Worm (Caenorhabditis elegans) whole organism, early embryonic: ENCODE measurements around the gene srsx-36.
"Not testable (repeated sequence)": the region's sequence is repeated elsewhere in the genome, so short reads cannot be mapped to it uniquely, and the experiment has no call there.

Experiments used
- B0310.2 ChIP-seq: sonication (generic microtip); optimal IDR thresholded peaks from 2 replicates; lab custom pipeline; 2016; ENCODE audit warnings: mild to moderate bottlenecking, missing genetic modification characterization, missing compliant biosample characterization
- F13C5.2 ChIP-seq: sonication (generic microtip); optimal IDR thresholded peaks from 2 replicates; lab custom pipeline; 2017; ENCODE audit warnings: mild to moderate bottlenecking, missing genetic modification characterization, inconsistent platforms, missing compliant biosample characterization
- aly-1 ChIP-seq: sonication (generic microtip); optimal IDR thresholded peaks from 2 replicates; lab custom pipeline; 2016; ENCODE audit warnings: missing genetic modification characterization, missing compliant biosample characterization
- ama-1 ChIP-seq: fragments of 150-350 bp; optimal IDR thresholded peaks from 2 replicates; lab custom pipeline; 2014
- ceh-13 ChIP-seq: fragments of 200-800 bp; sonication (Bioruptor generic); optimal IDR thresholded peaks from 2 replicates; lab custom pipeline; 2018; ENCODE audit warnings: mild to moderate bottlenecking, missing genetic modification characterization, missing compliant biosample characterization
- ceh-36 ChIP-seq: sonication (generic microtip); optimal IDR thresholded peaks from 2 replicates; lab custom pipeline; 2016; ENCODE audit warnings: missing genetic modification characterization, inconsistent platforms, missing compliant biosample characterization
- ets-7 ChIP-seq: sonication (generic microtip); optimal IDR thresholded peaks from 2 replicates; lab custom pipeline; 2016; ENCODE audit warnings: missing genotype, missing genetic modification characterization, missing compliant biosample characterization
- flt-1 ChIP-seq: fragments of 200-800 bp; sonication (Bioruptor generic); IDR thresholded peaks from 2 replicates; pipeline ENCODE4 v1.3.6; 2022; ENCODE audit warnings: missing genetic modification characterization, missing compliant biosample characterization
- hmbx-1 ChIP-seq: sonication (generic microtip); optimal IDR thresholded peaks from 2 replicates; lab custom pipeline; 2016; ENCODE audit warnings: mild to moderate bottlenecking, missing genetic modification characterization, missing compliant biosample characterization
- hmg-4 ChIP-seq: fragments of 200-800 bp; sonication (Bioruptor generic); optimal IDR thresholded peaks from 2 replicates; lab custom pipeline; 2018; ENCODE audit warnings: mild to moderate bottlenecking, missing genetic modification characterization, missing compliant biosample characterization
- hnd-1 ChIP-seq: sonication (generic microtip); optimal IDR thresholded peaks from 2 replicates; lab custom pipeline; 2016; ENCODE audit warnings: missing genetic modification characterization, missing compliant biosample characterization
- pes-1 ChIP-seq: fragments of 200-800 bp; sonication (Bioruptor generic); IDR thresholded peaks from 2 replicates; pipeline ENCODE4 v1.3.6; 2022; ENCODE audit warnings: missing genetic modification reagents, missing genetic modification characterization, missing compliant biosample characterization
- scrt-1 ChIP-seq: fragments of 200-800 bp; sonication (Bioruptor generic); IDR thresholded peaks from 2 replicates; pipeline ENCODE4 v1.3.6; 2022; ENCODE audit warnings: missing genetic modification characterization, missing compliant biosample characterization
- sea-1 ChIP-seq: fragments of 200-800 bp; sonication (Bioruptor generic); conservative IDR thresholded peaks from 2 replicates; pipeline ENCODE4 v1.3.6; 2022; ENCODE audit warnings: missing genetic modification characterization, missing compliant biosample characterization
- tbx-11 ChIP-seq: fragments of 200-800 bp; sonication (Bioruptor generic); IDR thresholded peaks from 2 replicates; pipeline ENCODE4 v1.3.6; 2022; ENCODE audit warnings: missing genetic modification characterization, missing compliant biosample characterization
- tbx-37 ChIP-seq: fragments of 200-800 bp; sonication (Bioruptor generic); conservative IDR thresholded peaks from 2 replicates; pipeline ENCODE4 v1.3.6; 2022; ENCODE audit warnings: missing genetic modification reagents, missing genetic modification characterization, missing compliant biosample characterization
- tra-4 ChIP-seq: sonication (generic microtip); optimal IDR thresholded peaks from 2 replicates; lab custom pipeline; 2017; ENCODE audit warnings: missing genetic modification characterization, missing compliant biosample characterization

The srsx-36 gene

DNA sequence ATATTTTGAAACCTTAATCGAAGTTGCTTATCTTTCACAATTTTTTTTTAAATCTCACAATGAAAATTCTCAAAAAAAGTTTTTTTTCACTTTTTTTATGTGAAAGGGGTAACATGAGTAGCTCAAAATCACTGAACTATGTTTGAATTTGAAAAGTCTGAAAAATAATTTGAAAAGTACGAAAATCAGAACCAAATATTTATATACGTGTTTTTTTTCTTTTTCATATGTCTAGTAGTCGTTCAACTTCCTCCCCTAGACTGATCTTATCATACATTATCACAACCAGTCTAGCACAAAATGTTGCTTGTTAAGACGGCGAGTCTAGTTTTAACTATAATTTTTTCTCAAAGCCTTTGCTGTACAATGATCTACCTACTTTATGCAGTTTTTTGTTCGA, 12.0 kb upstream of the srsx-36 start, which contains the start of gene srbc-49:
Gene srbc-49, plus strand, starts transcription at position 301 of the 400 bp plus-strand sequence.
- TF ChIP-seq aly-1 (no peak), ama-1 (no peak)

ce11 chrV:15819983-15820382, 10.5 kb upstream of the srsx-36 start, which contains the start of gene srbc-48:
Gene srbc-48, plus strand, starts transcription at chrV:15820283.
- TF ChIP-seq aly-1, result no peak
- TF ChIP-seq hmg-4 (GFP tag; lab: Kevin White, UChicago), result no peak
- TF ChIP-seq B0310.2, result no peak
- TF ChIP-seq ceh-36 (tag; lab: Kevin White, UChicago), result no peak
- TF ChIP-seq flt-1, result no peak

DNA sequence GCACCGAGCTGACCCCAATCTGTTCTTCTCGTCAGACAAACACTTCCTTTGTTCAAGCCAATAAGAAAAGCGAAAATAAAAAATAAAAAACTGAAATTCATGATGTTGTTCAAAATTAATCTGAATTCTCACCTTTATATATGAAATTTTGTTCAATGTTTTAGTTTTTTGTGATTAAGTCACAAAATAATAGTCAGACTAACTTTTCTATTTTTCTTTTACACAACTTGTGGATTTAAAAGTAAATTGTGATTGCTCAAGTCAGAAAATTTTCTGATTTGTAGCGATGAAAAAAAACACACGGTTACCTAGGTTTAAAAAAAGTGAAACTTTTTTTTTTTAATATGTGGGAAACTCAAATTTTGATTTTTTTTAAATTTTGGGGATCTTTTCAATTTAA, 8.3 kb upstream of the srsx-36 start, which contains the start of gene abf-3:
Gene abf-3, minus strand, starts transcription at position 101 of the 400 bp plus-strand sequence.
- TF ChIP-seq B0310.2 (no peak), scrt-1 (GFP tag; lab: Robert Waterston, UW) (no peak), ets-7 (tag; lab: Kevin White, UChicago) (no peak), hmbx-1 (no peak), aly-1 (no peak), tra-4 (tag; lab: Kevin White, UChicago) (no peak), ceh-13 (GFP tag; lab: Kevin White, UChicago) (no peak), sea-1 (GFP tag; lab: Robert Waterston, UW) (no peak), tbx-11 (GFP tag; lab: Robert Waterston, UW) (no peak), hnd-1 (tag; lab: Kevin White, UChicago) (no peak), ceh-36 (tag; lab: Kevin White, UChicago) (no peak), ama-1 (no peak), pes-1 (GFP tag; lab: Robert Waterston, UW) (no peak), hmg-4 (GFP tag; lab: Kevin White, UChicago) (no peak), F13C5.2 (tag; lab: Kevin White, UChicago) (no peak)

- TF ChIP-seq sea-1 (GFP tag; lab: Robert Waterston, UW) (no peak), tra-4 (tag; lab: Kevin White, UChicago) (no peak), hmbx-1 (no peak), hnd-1 (tag; lab: Kevin White, UChicago) (no peak), hmg-4 (GFP tag; lab: Kevin White, UChicago) (no peak), pes-1 (GFP tag; lab: Robert Waterston, UW) (no peak), tbx-37 (no peak), ets-7 (tag; lab: Kevin White, UChicago) (no peak), B0310.2 (no peak), ceh-13 (GFP tag; lab: Kevin White, UChicago) (no peak), scrt-1 (GFP tag; lab: Robert Waterston, UW) (no peak), flt-1 (no peak), ceh-36 (tag; lab: Kevin White, UChicago) (no peak), ama-1 (no peak), F13C5.2 (tag; lab: Kevin White, UChicago) (no peak), tbx-11 (GFP tag; lab: Robert Waterston, UW) (no peak), aly-1 (no peak)
These were observed 6.6 kb upstream of the srsx-36 start, which contains the start of the genes fbxa-69 and F54B8.4 for ce11 chrV:15815962-15816432. Gene fbxa-69, minus strand, starts transcription at chrV:15815971. Gene F54B8.4, plus strand, starts transcription at chrV:15816382.

ce11 chrV:15811982-15812381, 2.5 kb upstream of the srsx-36 start, which contains the start of gene nhr-282:
Gene nhr-282, plus strand, starts transcription at chrV:15812282.
- not testable (repeated sequence) for TF ChIP-seq ets-7 (tag; lab: Kevin White, UChicago); aly-1; sea-1 (GFP tag; lab: Robert Waterston, UW)

ce11 chrV:15810446-15810845, 1.0 kb upstream of the srsx-36 start, which contains the start of gene F54B8.1:
Gene F54B8.1, plus strand, starts transcription at chrV:15810746.
- TF ChIP-seq tbx-37 (no peak), hmbx-1 (no peak), scrt-1 (GFP tag; lab: Robert Waterston, UW) (no peak), aly-1 (no peak)

ce11 chrV:15807420-15807819, 2.0 kb downstream of the srsx-36 start, which contains the start of gene srsx-38:
Gene srsx-38, minus strand, starts transcription at chrV:15807520.
- TF ChIP-seq aly-1; ets-7 (tag; lab: Kevin White, UChicago); F13C5.2 (tag; lab: Kevin White, UChicago): not testable (repeated sequence)

- TF ChIP-seq ceh-13 (GFP tag; lab: Kevin White, UChicago); hnd-1 (tag; lab: Kevin White, UChicago); aly-1: not testable (repeated sequence)
These were observed 5.7 kb downstream of the srsx-36 start, which contains the start of gene T26E4.18 for ce11 chrV:15803748-15804147. Gene T26E4.18, minus strand, starts transcription at chrV:15803848.

- TF ChIP-seq ama-1; ceh-36 (tag; lab: Kevin White, UChicago); pes-1 (GFP tag; lab: Robert Waterston, UW): not testable (repeated sequence)
These were observed 6.4 kb downstream of the srsx-36 start, which contains the start of gene srd-27 for ce11 chrV:15803079-15803478. Gene srd-27, plus strand, starts transcription at chrV:15803379.
